Worm (Caenorhabditis elegans): Measurements from ENCODE around the gene srh-27.

DNA sequence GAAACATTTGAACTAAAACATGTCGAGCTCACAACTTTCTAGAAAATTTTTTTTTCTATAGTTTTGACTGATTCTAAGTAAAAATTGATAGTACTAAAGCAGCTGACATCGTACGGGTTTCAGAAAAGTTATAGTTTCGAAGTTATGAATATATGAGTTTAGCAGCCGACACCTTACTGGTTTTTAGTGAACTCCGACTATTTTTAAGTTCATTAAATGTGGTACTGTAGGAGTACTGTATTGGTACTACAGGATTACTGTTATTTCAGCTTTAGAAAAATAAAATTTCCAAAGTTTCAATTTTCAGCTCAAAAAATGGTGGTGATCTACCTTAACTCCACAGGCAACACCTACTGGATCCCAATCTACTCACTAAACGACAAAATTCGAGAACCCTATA is 17.2 kb downstream of the srh-27 start, which contains the start of gene sre-37:
- TF ChIP-seq lin-15B (tag; optimal IDR thresholded peaks at IDR 0.05) (no peak), pha-4 (tag; optimal IDR thresholded peaks at IDR 0.05) (no peak), daf-12 (tag; optimal IDR thresholded peaks at IDR 0.05) (no peak), elt-2 (tag; optimal IDR thresholded peaks at IDR 0.05) (no peak), elt-3 (tag; optimal IDR thresholded peaks at IDR 0.05) (no peak), nhr-76 (tag; optimal IDR thresholded peaks at IDR 0.05) (no peak), egl-27 (tag; optimal IDR thresholded peaks at IDR 0.05) (no peak), tbx-2 (tag; optimal IDR thresholded peaks at IDR 0.05) (no peak), ceh-16 (tag; optimal IDR thresholded peaks at IDR 0.05) (no peak)
